Fruit fly (Drosophila melanogaster): ENCODE results near the gene CG1309.

DNA sequence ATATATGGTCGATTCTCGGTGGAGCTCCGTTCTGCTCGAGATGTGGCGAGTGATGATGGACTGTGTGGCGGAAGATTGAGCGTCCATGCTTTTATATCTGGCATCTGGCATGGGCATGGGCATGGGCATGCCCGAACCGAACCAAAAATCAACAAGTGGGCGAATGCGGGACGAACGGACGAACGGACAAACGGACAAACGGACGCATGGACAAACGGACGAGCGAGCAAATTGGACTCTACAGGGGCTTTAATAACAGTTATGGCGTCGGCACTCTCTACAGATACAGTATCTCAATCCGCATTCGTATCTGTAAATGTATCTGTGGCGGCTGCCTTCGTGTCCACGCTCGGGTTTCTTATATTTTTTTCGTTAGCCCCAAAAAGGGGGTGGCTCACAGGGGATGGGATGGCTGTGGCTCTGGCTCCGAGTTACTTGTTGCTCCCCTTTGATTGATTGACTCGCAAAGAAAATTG lies 23.1 kb upstream of the CG1309 start, which contains the start of gene ImpL2:
- TF ChIP-seq usp (GFP tag; optimal IDR thresholded peaks at IDR 0.05) (no peak), psq (optimal IDR thresholded peaks at IDR 0.05) (no peak), CG8478 (optimal IDR thresholded peaks at IDR 0.05) (no peak), EcR (GFP tag; optimal IDR thresholded peaks at IDR 0.05) (no peak), pan (optimal IDR thresholded peaks at IDR 0.05) (no peak)

All from whole organism.